Worm (Caenorhabditis elegans): ENCODE data around the gene F58F12.12.

The F58F12.12 gene

ce11 chrII:6377381-6377948 lies 3.5 kb upstream of the F58F12.12 start:
- no peak for TF ChIP-seq ama-1 (optimal IDR thresholded peaks at IDR 0.05)
- peak; percentile 76 for TF ChIP-seq pqm-1 (tag; optimal IDR thresholded peaks at IDR 0.05)
- peak; percentile 89 for TF ChIP-seq elt-2 (tag; optimal IDR thresholded peaks at IDR 0.05)
- TF ChIP-seq jun-1 (tag; optimal IDR thresholded peaks at IDR 0.05): peak; percentile 34
- no peak for TF ChIP-seq sea-2 (GFP tag; optimal IDR thresholded peaks at IDR 0.05)
- TF ChIP-seq fkh-2 (tag; optimal IDR thresholded peaks at IDR 0.05): no peak
- peak; percentile 54 for TF ChIP-seq pha-4 (tag; optimal IDR thresholded peaks at IDR 0.05)
- TF ChIP-seq nfya-1 (tag; optimal IDR thresholded peaks at IDR 0.05; ENCODE audit: insufficient read depth): peak; percentile 31
- no peak for TF ChIP-seq ceh-9 (tag; optimal IDR thresholded peaks at IDR 0.05)
- TF ChIP-seq lsy-12 (tag; optimal IDR thresholded peaks at IDR 0.05): no peak
- no peak for TF ChIP-seq ztf-4 (tag; optimal IDR thresholded peaks at IDR 0.05)

ce11 chrII:6379038-6379563 lies 1.9 kb upstream of the F58F12.12 start:
- TF ChIP-seq nhr-23 (tag; optimal IDR thresholded peaks at IDR 0.05) (peak; percentile 44), nhr-25 (tag; optimal IDR thresholded peaks at IDR 0.05) (peak; percentile 2), aly-2 (tag; optimal IDR thresholded peaks at IDR 0.05) (no peak), hmg-11 (tag; optimal IDR thresholded peaks at IDR 0.05) (no peak), nhr-43 (tag; optimal IDR thresholded peaks at IDR 0.05; ENCODE audit: poor library complexity, severe bottlenecking) (peak; percentile 42)

- TF ChIP-seq mdl-1 (tag; optimal IDR thresholded peaks at IDR 0.05) (no peak), ZK546.5 (tag; optimal IDR thresholded peaks at IDR 0.05) (no peak), fos-1 (tag; optimal IDR thresholded peaks at IDR 0.05) (no peak), unc-39 (tag; optimal IDR thresholded peaks at IDR 0.05) (no peak), nhr-25 (tag; optimal IDR thresholded peaks at IDR 0.05) (peak; percentile 57), nhr-11 (tag; optimal IDR thresholded peaks at IDR 0.05) (no peak), aly-2 (tag; optimal IDR thresholded peaks at IDR 0.05) (no peak), pha-4 (tag; optimal IDR thresholded peaks at IDR 0.05) (peak; percentile 80), nhr-28 (tag; optimal IDR thresholded peaks at IDR 0.05) (no peak), lin-39 (tag; optimal IDR thresholded peaks at IDR 0.05) (peak; percentile 11), nhr-67 (tag; optimal IDR thresholded peaks at IDR 0.05) (no peak), nhr-43 (tag; optimal IDR thresholded peaks at IDR 0.05; ENCODE audit: poor library complexity, severe bottlenecking) (peak; percentile 70), elt-1 (tag; optimal IDR thresholded peaks at IDR 0.05) (no peak), elt-2 (tag; optimal IDR thresholded peaks at IDR 0.05) (peak; percentile 20), egl-5 (tag; optimal IDR thresholded peaks at IDR 0.05) (peak; percentile 46), nhr-12 (tag; optimal IDR thresholded peaks at IDR 0.05) (no peak), fkh-10 (GFP tag; optimal IDR thresholded peaks at IDR 0.05) (no peak), ceh-16 (tag; optimal IDR thresholded peaks at IDR 0.05) (no peak), eor-1 (tag; optimal IDR thresholded peaks at IDR 0.05) (no peak), R02D3.7 (tag; optimal IDR thresholded peaks at IDR 0.05) (no peak), ztf-11 (tag; optimal IDR thresholded peaks at IDR 0.05) (no peak), sea-2 (GFP tag; optimal IDR thresholded peaks at IDR 0.05) (no peak), nhr-23 (tag; optimal IDR thresholded peaks at IDR 0.05) (peak; percentile 56), ztf-4 (tag; optimal IDR thresholded peaks at IDR 0.05) (no peak), nhr-77 (tag; optimal IDR thresholded peaks at IDR 0.05) (no peak), ceh-28 (tag; optimal IDR thresholded peaks at IDR 0.05) (no peak), mml-1 (tag; optimal IDR thresholded peaks at IDR 0.05) (no peak), nhr-76 (tag; optimal IDR thresholded peaks at IDR 0.05) (no peak), lsy-12 (tag; optimal IDR thresholded peaks at IDR 0.05) (no peak), daf-12 (tag; optimal IDR thresholded peaks at IDR 0.05) (no peak), nhr-237 (tag; optimal IDR thresholded peaks at IDR 0.05) (no peak), lin-15B (tag; optimal IDR thresholded peaks at IDR 0.05) (peak; percentile 94), skn-1 (tag; optimal IDR thresholded peaks at IDR 0.05) (no peak), hmg-11 (tag; optimal IDR thresholded peaks at IDR 0.05) (peak; percentile 56), nfya-1 (tag; optimal IDR thresholded peaks at IDR 0.05; ENCODE audit: insufficient read depth) (peak; percentile 72), tbx-2 (tag; optimal IDR thresholded peaks at IDR 0.05) (no peak), jun-1 (tag; optimal IDR thresholded peaks at IDR 0.05) (no peak), fkh-2 (tag; optimal IDR thresholded peaks at IDR 0.05) (no peak), ama-1 (optimal IDR thresholded peaks at IDR 0.05) (no peak), zag-1 (tag; optimal IDR thresholded peaks at IDR 0.05) (no peak), pqm-1 (tag; optimal IDR thresholded peaks at IDR 0.05) (peak; percentile 8), ceh-9 (tag; optimal IDR thresholded peaks at IDR 0.05) (no peak), snpc-4 (tag; optimal IDR thresholded peaks at IDR 0.05) (peak; percentile 87), unc-62 (GFP tag; optimal IDR thresholded peaks at IDR 0.05) (no peak), elt-3 (tag; optimal IDR thresholded peaks at IDR 0.05) (no peak), egl-27 (tag; optimal IDR thresholded peaks at IDR 0.05) (no peak), ceh-82 (tag; optimal IDR thresholded peaks at IDR 0.05) (no peak)
Measured at ce11 chrII:6383183-6383695, 2.3 kb downstream of the F58F12.12 start, which contains the start of gene F58F12.1. Gene F58F12.1 (plus strand): TSS chrII:6383645.
